Fruit fly (Drosophila melanogaster) whole organism, embryonic: Measurements from ENCODE around the gene Reepl1.

ENCODE experiments used
- CG11247 ChIP-seq: fragments of 200-800 bp; sonication (Bioruptor generic); IDR thresholded peaks from 2 replicates; pipeline ENCODE4 v1.3.6; 2022; ENCODE audit warnings: missing biosample characterization, missing genetic modification characterization
- CG11504 ChIP-seq: fragments of 200-800 bp; sonication (Bioruptor generic); optimal IDR thresholded peaks from 3 replicates; lab custom pipeline; 2019; ENCODE audit warnings: missing biosample characterization, mild to moderate bottlenecking, missing genetic modification characterization, moderate library complexity
- CG11696 ChIP-seq: fragments of 200-800 bp; sonication (Bioruptor generic); IDR thresholded peaks from 2 replicates; pipeline ENCODE4 v1.3.6; 2022; ENCODE audit warnings: missing biosample characterization, missing genetic modification characterization
- CG12104 ChIP-seq: fragments of 200-800 bp; sonication (Bioruptor generic); optimal IDR thresholded peaks from 3 replicates; lab custom pipeline; 2016; ENCODE audit warnings: missing biosample characterization, missing genetic modification characterization
- CG1529 ChIP-seq: fragments of 200-800 bp; sonication (Bioruptor generic); optimal IDR thresholded peaks from 3 replicates; lab custom pipeline; 2018; ENCODE audit warnings: missing biosample characterization, missing genetic modification characterization
- CG15479 ChIP-seq: fragments of 200-800 bp; sonication (Bioruptor generic); optimal IDR thresholded peaks from 3 replicates; lab custom pipeline; 2019; ENCODE audit warnings: missing biosample characterization, mild to moderate bottlenecking, missing genetic modification characterization, moderate library complexity
- CG2116 ChIP-seq: fragments of 200-800 bp; sonication (Bioruptor generic); optimal IDR thresholded peaks from 3 replicates; lab custom pipeline; 2018; ENCODE audit warnings: missing biosample characterization, mild to moderate bottlenecking, missing genetic modification characterization
- CG31365 ChIP-seq: fragments of 200-800 bp; sonication (Bioruptor generic); optimal IDR thresholded peaks from 2 replicates; lab custom pipeline; 2018; ENCODE audit warnings: missing biosample characterization, mild to moderate bottlenecking, missing genetic modification characterization
- CG3726 ChIP-seq: fragments of 200-800 bp; sonication (Bioruptor generic); IDR thresholded peaks from 3 replicates; pipeline ENCODE4, ENCODE4 v1.3.6; 2022; ENCODE audit warnings: missing biosample characterization, missing genetic modification characterization
- CG7839 ChIP-seq: fragments of 200-800 bp; sonication (Bioruptor generic); optimal IDR thresholded peaks from 3 replicates; lab custom pipeline; 2018; ENCODE audit warnings: missing biosample characterization, mild to moderate bottlenecking, missing genetic modification characterization, moderate library complexity
- CG8359 ChIP-seq: fragments of 200-800 bp; sonication (Bioruptor generic); optimal IDR thresholded peaks from 2 replicates; lab custom pipeline; 2017; ENCODE audit warnings: missing biosample characterization, mild to moderate bottlenecking, missing genetic modification characterization, borderline replicate concordance
- CG8388 ChIP-seq: fragments of 200-800 bp; sonication (Bioruptor generic); optimal IDR thresholded peaks from 2 replicates; lab custom pipeline; 2019; ENCODE audit warnings: missing biosample characterization, mild to moderate bottlenecking, missing genetic modification characterization, moderate library complexity
- CG8924 ChIP-seq: fragments of 200-800 bp; optimal IDR thresholded peaks from 3 replicates; lab custom pipeline; 2019; ENCODE audit warnings: missing biosample characterization, mild to moderate bottlenecking, missing genetic modification characterization, moderate library complexity
- CG9437 ChIP-seq: fragments of 200-800 bp; sonication (Bioruptor generic); optimal IDR thresholded peaks from 2 replicates; lab custom pipeline; 2018; ENCODE audit warnings: missing biosample characterization, mild to moderate bottlenecking, missing genetic modification characterization
- CG9817 ChIP-seq: fragments of 200-800 bp; sonication (Bioruptor generic); optimal IDR thresholded peaks from 2 replicates; lab custom pipeline; 2018; ENCODE audit warnings: missing biosample characterization, mild to moderate bottlenecking, missing genetic modification characterization, moderate library complexity
- CHES-1-like ChIP-seq: fragments of 200-800 bp; sonication (Bioruptor generic); optimal IDR thresholded peaks from 2 replicates; lab custom pipeline; 2016; ENCODE audit warnings: missing biosample characterization, missing genetic modification characterization
- Doc3 ChIP-seq: fragments of 200-800 bp; sonication (Bioruptor generic); IDR thresholded peaks from 3 replicates; pipeline ENCODE4 v1.3.6; 2022; ENCODE audit warnings: missing biosample characterization, missing genetic modification characterization; ENCODE audit not compliant: partially characterized antibody
- Ets65A ChIP-seq: fragments of 200-800 bp; sonication (Bioruptor generic); peaks from one replicate; lab custom pipeline; 2016; ENCODE audit warnings: missing biosample characterization, missing genetic modification characterization
- GATAe ChIP-seq: fragments of 200-800 bp; sonication (Bioruptor generic); conservative IDR thresholded peaks from 2 replicates; pipeline ENCODE4 v1.3.6; 2022; ENCODE audit warnings: missing biosample characterization, missing genetic modification characterization
- Hr39 ChIP-seq: fragments of >200 bp; optimal IDR thresholded peaks from 2 replicates; lab custom pipeline; 2017
- MTF-1 ChIP-seq: fragments of 200-800 bp; sonication (Bioruptor generic); optimal IDR thresholded peaks from 2 replicates; lab custom pipeline; 2018; ENCODE audit warnings: missing biosample characterization, mild to moderate bottlenecking, missing genetic modification characterization, borderline replicate concordance
- Max ChIP-seq: fragments of 200-800 bp; sonication (Bioruptor generic); optimal IDR thresholded peaks from 2 replicates; lab custom pipeline; 2016; ENCODE audit warnings: missing biosample characterization, mild to moderate bottlenecking, missing genetic modification characterization
- Optix ChIP-seq: fragments of 200-800 bp; sonication (Bioruptor generic); IDR thresholded peaks from 3 replicates; pipeline ENCODE4 v1.3.6; 2022; ENCODE audit warnings: missing biosample characterization, missing genetic modification characterization
- Rfx ChIP-seq: fragments of 200-800 bp; sonication (Bioruptor generic); IDR thresholded peaks from 2 replicates; pipeline ENCODE4 v1.3.6; 2022; ENCODE audit warnings: missing biosample characterization, missing genetic modification characterization
- Sox100B ChIP-seq: fragments of 200-800 bp; sonication (Bioruptor generic); optimal IDR thresholded peaks from 3 replicates; lab custom pipeline; 2018; ENCODE audit warnings: missing biosample characterization, mild to moderate bottlenecking, missing genetic modification characterization
- Vsx1 ChIP-seq: fragments of 200-800 bp; sonication (Bioruptor generic); optimal IDR thresholded peaks from 2 replicates; lab custom pipeline; 2017; ENCODE audit warnings: missing biosample characterization, mild to moderate bottlenecking, missing genetic modification characterization, missing genetic modification reagents
- ab ChIP-seq: fragments of 200-800 bp; sonication (Bioruptor generic); optimal IDR thresholded peaks from 2 replicates; lab custom pipeline; 2016; ENCODE audit warnings: missing biosample characterization, missing genetic modification characterization
- bbx ChIP-seq: fragments of 200-800 bp; sonication (Bioruptor generic); IDR thresholded peaks from 2 replicates; pipeline ENCODE4 v1.3.6; 2022; ENCODE audit warnings: missing biosample characterization, missing genetic modification characterization; ENCODE audit not compliant: partially characterized antibody
- chm ChIP-seq: fragments of 200-800 bp; sonication (Bioruptor generic); IDR thresholded peaks from 2 replicates; pipeline ENCODE4 v1.3.6; 2022; ENCODE audit warnings: missing biosample characterization, missing genetic modification characterization
- dysf ChIP-seq: fragments of 200-800 bp; sonication (Bioruptor generic); IDR thresholded peaks from 3 replicates; pipeline ENCODE4 v1.3.6; 2022; ENCODE audit warnings: missing biosample characterization, missing genetic modification characterization
- ftz-f1 ChIP-seq: fragments of 200-800 bp; sonication (Bioruptor generic); optimal IDR thresholded peaks from 2 replicates; lab custom pipeline; 2016; ENCODE audit warnings: missing biosample characterization, missing genetic modification characterization
- gcm ChIP-seq: fragments of 200-800 bp; sonication (Bioruptor generic); optimal IDR thresholded peaks from 2 replicates; lab custom pipeline; 2019; ENCODE audit warnings: missing biosample characterization, mild to moderate bottlenecking, missing genetic modification characterization, moderate library complexity
- hth ChIP-seq: fragments of >200 bp; optimal IDR thresholded peaks from 2 replicates; lab custom pipeline; 2017; ENCODE audit warnings: inconsistent platforms
- lmd ChIP-seq: fragments of 200-800 bp; sonication (Bioruptor generic); IDR thresholded peaks from 2 replicates; pipeline ENCODE4 v1.3.6; 2022; ENCODE audit warnings: missing biosample characterization, missing genetic modification characterization
- mam ChIP-seq: fragments of 200-800 bp; sonication (Bioruptor generic); optimal IDR thresholded peaks from 3 replicates; lab custom pipeline; 2016; ENCODE audit warnings: missing biosample characterization, missing genetic modification characterization
- nmo ChIP-seq: fragments of 200-800 bp; sonication (Bioruptor generic); optimal IDR thresholded peaks from 2 replicates; lab custom pipeline; 2018; ENCODE audit warnings: missing biosample characterization, mild to moderate bottlenecking, missing genetic modification characterization, moderate library complexity
- p53 ChIP-seq: fragments of 200-800 bp; sonication (Bioruptor generic); optimal IDR thresholded peaks from 2 replicates; lab custom pipeline; 2016; ENCODE audit warnings: missing biosample characterization, missing genetic modification characterization
- pho ChIP-seq: fragments of 200-800 bp; sonication (Bioruptor generic); optimal IDR thresholded peaks from 2 replicates; lab custom pipeline; 2016; ENCODE audit warnings: missing biosample characterization, missing genetic modification characterization
- pita ChIP-seq: fragments of 200-800 bp; sonication (Bioruptor generic); optimal IDR thresholded peaks from 2 replicates; lab custom pipeline; 2017; ENCODE audit warnings: missing biosample characterization, mild to moderate bottlenecking, missing genetic modification characterization
- pnt ChIP-seq: fragments of 200-800 bp; sonication (Bioruptor generic); optimal IDR thresholded peaks from 3 replicates; lab custom pipeline; 2016; ENCODE audit warnings: missing biosample characterization, missing genetic modification characterization
- slbo ChIP-seq: fragments of 200-800 bp; sonication (Bioruptor generic); IDR thresholded peaks from 2 replicates; pipeline ENCODE4 v1.3.6; 2022; ENCODE audit warnings: missing biosample characterization, missing genetic modification characterization
- sna ChIP-seq: fragments of 200-800 bp; sonication (Bioruptor generic); IDR thresholded peaks from 2 replicates; pipeline ENCODE4 v1.3.6; 2022; ENCODE audit warnings: missing biosample characterization, missing genetic modification characterization; ENCODE audit not compliant: partially characterized antibody
- so ChIP-seq: fragments of 200-800 bp; sonication (Bioruptor generic); IDR thresholded peaks from 3 replicates; pipeline ENCODE4 v1.3.6; 2022; ENCODE audit warnings: missing biosample characterization, missing genetic modification characterization
- tx ChIP-seq: fragments of 200-800 bp; sonication (Bioruptor generic); optimal IDR thresholded peaks from 2 replicates; lab custom pipeline; 2016; ENCODE audit warnings: missing biosample characterization, missing genetic modification characterization
- vvl ChIP-seq: fragments of 200-800 bp; sonication (Bioruptor generic); IDR thresholded peaks from 2 replicates; pipeline ENCODE4 v1.3.6; 2022; ENCODE audit warnings: missing biosample characterization, missing genetic modification characterization
- z ChIP-seq: fragments of 200-800 bp; sonication (Bioruptor generic); IDR thresholded peaks from 3 replicates; pipeline ENCODE4 v1.3.6; 2022; ENCODE audit warnings: missing biosample characterization, missing genetic modification characterization
- zfh1 ChIP-seq: fragments of 200-800 bp; sonication (Bioruptor generic); IDR thresholded peaks from 3 replicates; pipeline ENCODE4 v1.3.6; 2022; ENCODE audit warnings: missing biosample characterization, missing genetic modification characterization

The Reepl1 gene

DNA sequence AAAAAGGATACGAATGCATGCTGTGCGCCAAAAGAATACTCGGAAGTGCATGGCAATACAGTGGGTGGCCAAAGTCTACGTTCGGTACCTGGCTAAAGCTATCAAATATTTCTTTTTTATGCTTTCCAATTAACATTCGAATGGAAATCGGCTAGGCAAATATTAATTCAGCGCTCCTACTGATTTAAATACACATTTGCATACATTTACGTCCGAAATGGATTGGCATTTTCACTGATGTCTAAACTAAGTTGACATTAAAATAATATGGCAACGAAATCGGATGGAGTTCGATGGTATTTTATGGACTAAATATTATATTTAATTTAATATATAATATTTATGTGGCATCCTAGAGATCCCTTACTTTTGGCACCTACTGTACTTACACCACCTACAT, 30.0 kb upstream of the Reepl1 start:
- TF ChIP-seq pnt (GFP tag; lab: Kevin White, UChicago) (no peak), CG8388 (GFP tag; lab: Kevin White, UChicago) (peak; percentile 35), CG15479 (no peak)
- TF ChIP-seq, all 482 proteins: peak for 1

DNA sequence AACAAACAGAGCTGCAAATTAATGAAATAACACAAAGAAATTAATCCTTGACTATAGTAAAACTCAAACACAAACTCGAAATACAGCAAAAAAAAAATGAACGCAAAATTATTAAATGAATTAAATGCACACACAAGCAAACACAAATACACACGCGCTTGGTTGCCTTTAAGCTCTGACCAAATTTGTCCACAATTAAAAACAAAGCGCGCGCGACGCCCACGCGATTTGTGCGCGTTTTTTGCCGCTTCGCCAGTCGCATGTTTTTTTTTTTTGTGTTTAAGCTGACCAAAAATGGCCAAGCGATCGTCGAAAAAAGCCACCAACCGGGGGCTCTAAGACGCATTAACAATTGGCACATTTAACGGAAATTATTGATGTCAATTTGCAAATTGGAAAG, 29.2 kb upstream of the Reepl1 start:
- TF ChIP-seq sna (GFP tag; lab: Robert Waterston, UW) (no peak), slbo (GFP tag; lab: Robert Waterston, UW) (no peak), CG12104 (GFP tag; lab: Kevin White, UChicago) (no peak), vvl (GFP tag; lab: Robert Waterston, UW) (no peak), CG8359 (GFP tag; lab: Kevin White, UChicago) (peak; percentile 97), Ets65A (GFP tag; lab: Kevin White, UChicago) (peak; percentile 82)

DNA sequence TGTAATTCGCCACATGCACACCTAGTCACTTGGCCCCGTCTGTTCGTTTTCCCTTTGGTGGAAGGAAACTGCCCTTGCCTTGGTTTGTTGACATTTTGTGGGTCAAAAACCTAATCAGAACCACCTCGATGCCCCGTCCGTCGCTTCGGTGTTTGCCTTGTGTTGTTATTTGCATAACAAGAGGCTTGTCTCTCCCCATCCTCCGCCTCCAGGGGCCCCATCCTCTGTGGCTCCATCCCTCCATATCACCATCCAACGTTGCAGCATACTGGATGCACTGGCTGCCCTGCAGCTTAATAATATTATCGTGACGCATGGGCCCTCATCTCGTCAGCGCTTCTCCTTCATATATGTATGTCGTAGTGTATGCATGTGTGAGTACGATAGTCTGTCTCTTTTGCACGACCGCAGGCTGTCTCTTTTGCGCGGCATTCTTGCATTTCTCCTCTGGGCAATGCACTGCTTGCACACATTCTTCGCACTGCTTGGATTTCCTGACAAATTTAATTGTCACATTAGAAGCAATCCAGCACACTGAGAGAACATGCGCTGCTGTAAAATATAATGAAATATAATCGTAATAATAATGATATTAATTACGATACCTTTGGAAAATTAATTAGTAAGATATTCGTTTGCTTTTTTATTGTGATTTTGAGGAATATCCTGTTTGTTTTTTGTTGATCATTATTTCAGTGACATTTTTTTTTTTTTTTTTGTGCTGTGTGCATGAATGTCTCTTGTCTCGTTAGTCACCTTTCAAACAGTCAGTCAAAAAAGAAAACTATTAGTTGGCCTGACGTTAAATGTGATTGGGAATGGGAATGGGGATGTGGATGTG, 28.2 kb upstream of the Reepl1 start:
- TF ChIP-seq GATAe (GFP tag; lab: Robert Waterston, UW) (no peak), CG8924 (no peak), ab (no peak), zfh1 (0 out of 3 replicates have a peak, but pooled peaks have one; percentile 19), Optix (GFP tag; lab: Robert Waterston, UW) (no peak), nmo (GFP tag; lab: Kevin White, UChicago) (peak; percentile 45), Hr39 (lab: Kevin White, UChicago) (no peak), CHES-1-like (GFP tag; lab: Kevin White, UChicago) (no peak), mam (GFP tag; lab: Kevin White, UChicago) (no peak), CG2116 (GFP tag; lab: Kevin White, UChicago) (no peak), z (GFP tag; lab: Robert Waterston, UW) (no peak), chm (GFP tag; lab: Robert Waterston, UW) (no peak; the same call in 1 of the 2 replicates), lmd (GFP tag; lab: Robert Waterston, UW) (no peak), tx (GFP tag; lab: Kevin White, UChicago) (no peak), Sox100B (no peak), Rfx (no peak), CG7839 (peak; percentile 11), MTF-1 (GFP tag; lab: Kevin White, UChicago) (no peak), CG11504 (peak; percentile 27), CG9817 (tag; lab: Kevin White, UChicago) (no peak), bbx (no peak), pita (no peak), CG3726 (GFP tag; lab: Robert Waterston, UW) (no peak), CG11247 (no peak), dysf (GFP tag; lab: Robert Waterston, UW) (0 out of 3 replicates have a peak, but pooled peaks have one; percentile 24), CG1529 (GFP tag; lab: Kevin White, UChicago) (no peak), p53 (GFP tag; lab: Kevin White, UChicago) (no peak), gcm (GFP tag; lab: Kevin White, UChicago) (peak; percentile 35), Max (GFP tag; lab: Kevin White, UChicago) (no peak), ftz-f1 (GFP tag; lab: Kevin White, UChicago) (no peak), hth (lab: Kevin White, UChicago) (no peak), so (GFP tag; lab: Robert Waterston, UW) (no peak), CG31365 (tag; lab: Kevin White, UChicago) (peak; percentile 93), Vsx1 (no peak), Doc3 (GFP tag; lab: Robert Waterston, UW) (no peak), CG11696 (GFP tag; lab: Robert Waterston, UW) (peak; percentile 85), CG9437 (GFP tag; lab: Kevin White, UChicago) (no peak), pho (GFP tag; lab: Kevin White, UChicago) (no peak)
